Worm (Caenorhabditis elegans): Measurements from ENCODE around the gene fbxa-90.
"Not testable (repeated sequence)": the region's sequence is repeated elsewhere in the genome, so short reads cannot be mapped to it uniquely, and the experiment has no call there.

The fbxa-90 gene

DNA sequence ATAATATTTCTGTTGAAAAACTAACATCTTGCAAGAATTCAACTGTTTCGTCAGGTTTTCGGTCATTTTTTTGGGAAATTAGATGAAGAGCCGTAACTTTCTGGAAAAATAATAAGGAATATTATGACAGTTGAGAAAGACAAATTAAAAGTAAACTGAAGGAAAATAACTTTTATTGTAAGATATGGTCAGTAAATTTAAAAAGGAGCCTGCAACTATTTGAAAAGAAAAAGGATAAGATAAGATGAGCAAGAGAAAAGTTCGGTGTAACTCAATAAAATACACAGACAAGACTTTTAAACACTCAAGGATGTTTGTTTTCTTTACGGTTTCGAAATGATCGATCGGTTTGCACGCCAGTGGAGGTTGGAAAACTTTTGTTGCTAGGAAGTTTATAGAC is 17.0 kb upstream of the fbxa-90 start, which contains the start of gene fbxa-111:
Gene fbxa-111 (minus strand): TSS at position 101 of the 400 bp plus-strand sequence.
- not testable (repeated sequence) for TF ChIP-seq hnd-1 (tag; optimal IDR thresholded peaks at IDR 0.05); ceh-13 (GFP tag; optimal IDR thresholded peaks at IDR 0.05); B0310.2 (tag; optimal IDR thresholded peaks at IDR 0.05)

ce11 chrV:16950036-16950435 is 16.6 kb upstream of the fbxa-90 start:
- TF ChIP-seq ceh-13 (GFP tag; optimal IDR thresholded peaks at IDR 0.05) (no peak), ama-1 (optimal IDR thresholded peaks at IDR 0.05) (no peak), sea-1 (GFP tag; conservative IDR thresholded peaks at IDR 0.05) (no peak), aly-1 (tag; optimal IDR thresholded peaks at IDR 0.05) (no peak), ceh-36 (tag; optimal IDR thresholded peaks at IDR 0.05) (no peak), tra-4 (tag; optimal IDR thresholded peaks at IDR 0.05) (no peak), F13C5.2 (tag; optimal IDR thresholded peaks at IDR 0.05) (no peak), flt-1 (GFP tag; IDR thresholded peaks at IDR 0.05) (no peak), ets-7 (tag; optimal IDR thresholded peaks at IDR 0.05) (no peak), hmg-4 (GFP tag; optimal IDR thresholded peaks at IDR 0.05) (no peak), scrt-1 (GFP tag; IDR thresholded peaks at IDR 0.05) (no peak), B0310.2 (tag; optimal IDR thresholded peaks at IDR 0.05) (no peak), hmbx-1 (tag; optimal IDR thresholded peaks at IDR 0.05) (no peak), hnd-1 (tag; optimal IDR thresholded peaks at IDR 0.05) (no peak), pes-1 (GFP tag; IDR thresholded peaks at IDR 0.05) (no peak), tbx-11 (GFP tag; IDR thresholded peaks at IDR 0.05) (no peak)

- no peak for TF ChIP-seq hmbx-1 (tag; optimal IDR thresholded peaks at IDR 0.05)
- TF ChIP-seq ama-1 (optimal IDR thresholded peaks at IDR 0.05): no peak
- no peak for TF ChIP-seq hnd-1 (tag; optimal IDR thresholded peaks at IDR 0.05)
- TF ChIP-seq sea-1 (GFP tag; conservative IDR thresholded peaks at IDR 0.05): no peak
- no peak for TF ChIP-seq tbx-37 (GFP tag; conservative IDR thresholded peaks at IDR 0.05)
- TF ChIP-seq ceh-13 (GFP tag; optimal IDR thresholded peaks at IDR 0.05): no peak
- no peak for TF ChIP-seq ets-7 (tag; optimal IDR thresholded peaks at IDR 0.05)
- no peak for TF ChIP-seq scrt-1 (GFP tag; IDR thresholded peaks at IDR 0.05)
- no peak for TF ChIP-seq F13C5.2 (tag; optimal IDR thresholded peaks at IDR 0.05)
- TF ChIP-seq aly-1 (tag; optimal IDR thresholded peaks at IDR 0.05): no peak
- no peak for TF ChIP-seq tra-4 (tag; optimal IDR thresholded peaks at IDR 0.05)
- TF ChIP-seq ceh-36 (tag; optimal IDR thresholded peaks at IDR 0.05): no peak
- no peak for TF ChIP-seq hmg-4 (GFP tag; optimal IDR thresholded peaks at IDR 0.05)
- no peak for TF ChIP-seq B0310.2 (tag; optimal IDR thresholded peaks at IDR 0.05)
- TF ChIP-seq pes-1 (GFP tag; IDR thresholded peaks at IDR 0.05): no peak
These were observed 15.1 kb upstream of the fbxa-90 start, which contains the start of gene clec-238 for ce11 chrV:16951504-16951903. Gene clec-238 (plus strand): TSS chrV:16951804.

DNA sequence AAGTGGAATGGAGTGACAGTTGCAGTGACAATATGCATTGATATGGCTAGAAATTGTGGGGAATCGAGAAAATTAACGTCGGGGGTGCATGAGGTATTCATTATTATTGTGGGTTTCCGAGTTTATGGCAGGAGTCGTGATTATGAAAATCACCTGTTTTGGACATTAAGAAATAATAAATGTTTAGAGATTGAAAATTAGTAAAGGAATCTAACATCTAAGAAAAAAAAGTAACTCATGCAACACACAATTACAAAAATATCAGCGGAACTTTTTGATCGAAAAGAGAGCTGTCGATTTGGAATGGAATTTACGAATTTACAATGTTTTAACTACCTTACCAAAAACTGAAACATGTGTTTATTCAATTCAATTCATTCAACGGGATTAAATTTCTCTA is 11.8 kb upstream of the fbxa-90 start, which contains the start of gene srh-206:
Gene srh-206 (minus strand): TSS at position 101 of the 400 bp plus-strand sequence.
- TF ChIP-seq hnd-1 (tag; optimal IDR thresholded peaks at IDR 0.05) (no peak), hmbx-1 (tag; optimal IDR thresholded peaks at IDR 0.05) (no peak), ceh-36 (tag; optimal IDR thresholded peaks at IDR 0.05) (no peak)

DNA sequence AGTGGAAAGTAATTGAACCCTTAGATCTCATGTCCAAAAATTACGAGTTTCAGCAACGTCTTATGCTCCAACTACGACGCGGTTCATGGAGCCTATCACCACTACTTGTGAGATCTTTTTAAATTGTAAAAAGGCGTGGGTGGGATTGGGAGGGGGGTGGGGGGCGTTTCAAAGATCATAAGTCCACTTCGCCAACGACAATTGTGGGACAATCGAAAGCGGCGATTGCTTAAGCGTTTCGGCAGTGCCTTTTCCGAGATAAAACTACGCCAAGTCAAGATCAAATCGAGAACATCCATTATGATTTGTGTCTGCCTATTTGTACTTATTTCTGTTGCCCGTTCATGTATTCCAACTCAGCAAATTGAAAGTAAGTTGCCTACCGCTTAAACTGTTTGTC is 10.4 kb upstream of the fbxa-90 start, which contains the start of gene clec-239:
Gene clec-239 (plus strand): TSS at position 301 of the 400 bp plus-strand sequence.
- TF ChIP-seq tbx-37 (GFP tag; conservative IDR thresholded peaks at IDR 0.05): no peak
- no peak for TF ChIP-seq tbx-11 (GFP tag; IDR thresholded peaks at IDR 0.05)
- TF ChIP-seq tra-4 (tag; optimal IDR thresholded peaks at IDR 0.05): no peak

DNA sequence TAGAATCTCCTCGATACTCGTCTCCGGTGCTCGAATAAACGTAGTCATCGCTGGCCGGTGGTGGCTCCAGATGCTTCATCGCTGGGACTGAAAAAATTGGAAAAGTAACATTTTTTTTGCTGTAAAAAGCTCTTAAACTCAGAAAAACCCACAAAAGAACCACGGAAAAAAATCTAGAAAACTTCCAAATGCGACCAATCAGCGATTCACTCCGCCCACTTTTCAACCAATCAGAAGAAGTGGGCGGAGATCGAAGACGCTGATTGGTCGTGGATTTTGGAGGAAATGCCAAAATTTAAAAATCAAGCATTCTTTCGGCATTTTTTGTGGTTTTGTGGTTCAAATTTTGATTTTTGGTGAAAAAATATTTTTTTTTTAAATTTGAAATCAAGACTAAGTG is 7.6 kb upstream of the fbxa-90 start:
- TF ChIP-seq flt-1 (GFP tag; IDR thresholded peaks at IDR 0.05) (no peak), ama-1 (optimal IDR thresholded peaks at IDR 0.05) (no peak), pes-1 (GFP tag; IDR thresholded peaks at IDR 0.05) (no peak), B0310.2 (tag; optimal IDR thresholded peaks at IDR 0.05) (no peak), hnd-1 (tag; optimal IDR thresholded peaks at IDR 0.05) (no peak), ceh-36 (tag; optimal IDR thresholded peaks at IDR 0.05) (no peak), ceh-13 (GFP tag; optimal IDR thresholded peaks at IDR 0.05) (no peak), tbx-11 (GFP tag; IDR thresholded peaks at IDR 0.05) (no peak)

- TF ChIP-seq ceh-13 (GFP tag; optimal IDR thresholded peaks at IDR 0.05): no peak
- TF ChIP-seq scrt-1 (GFP tag; IDR thresholded peaks at IDR 0.05): no peak
- TF ChIP-seq F13C5.2 (tag; optimal IDR thresholded peaks at IDR 0.05): peak; percentile 67
- TF ChIP-seq aly-1 (tag; optimal IDR thresholded peaks at IDR 0.05): no peak
- TF ChIP-seq tbx-37 (GFP tag; conservative IDR thresholded peaks at IDR 0.05): no peak
- no peak for TF ChIP-seq hmg-4 (GFP tag; optimal IDR thresholded peaks at IDR 0.05)
- no peak for TF ChIP-seq pes-1 (GFP tag; IDR thresholded peaks at IDR 0.05)
- TF ChIP-seq ceh-36 (tag; optimal IDR thresholded peaks at IDR 0.05): no peak
These were observed 959 bp upstream of the fbxa-90 start, which contains the start of gene efl-1 for ce11 chrV:16965655-16966054. Gene efl-1 (minus strand): TSS chrV:16965675.

ce11 chrV:16972134-16972533 is 5.5 kb downstream of the fbxa-90 start, which contains the start of gene srh-119:
Gene srh-119 (plus strand): TSS chrV:16972434.
- TF ChIP-seq F13C5.2 (tag; optimal IDR thresholded peaks at IDR 0.05) (no peak), tbx-11 (GFP tag; IDR thresholded peaks at IDR 0.05) (no peak), hnd-1 (tag; optimal IDR thresholded peaks at IDR 0.05) (no peak), B0310.2 (tag; optimal IDR thresholded peaks at IDR 0.05) (no peak), ets-7 (tag; optimal IDR thresholded peaks at IDR 0.05) (no peak), aly-1 (tag; optimal IDR thresholded peaks at IDR 0.05) (no peak), tbx-37 (GFP tag; conservative IDR thresholded peaks at IDR 0.05) (no peak), ceh-36 (tag; optimal IDR thresholded peaks at IDR 0.05) (no peak), sea-1 (GFP tag; conservative IDR thresholded peaks at IDR 0.05) (no peak), scrt-1 (GFP tag; IDR thresholded peaks at IDR 0.05) (no peak), hmbx-1 (tag; optimal IDR thresholded peaks at IDR 0.05) (no peak), flt-1 (GFP tag; IDR thresholded peaks at IDR 0.05) (no peak), pes-1 (GFP tag; IDR thresholded peaks at IDR 0.05) (no peak), hmg-4 (GFP tag; optimal IDR thresholded peaks at IDR 0.05) (no peak), ceh-13 (GFP tag; optimal IDR thresholded peaks at IDR 0.05) (no peak), tra-4 (tag; optimal IDR thresholded peaks at IDR 0.05) (no peak), ama-1 (optimal IDR thresholded peaks at IDR 0.05) (no peak)
